Worm (Caenorhabditis elegans) whole organism, mixed stage, embryonic: Measurements from ENCODE around the gene B0524.6.

ENCODE experiments used
- M03D4.4 ChIP-seq: sonication (generic microtip); optimal IDR thresholded peaks from 2 replicates; lab custom pipeline; 2017; ENCODE audit warnings: mild to moderate bottlenecking, missing genetic modification characterization, missing compliant biosample characterization
- bed-3 ChIP-seq: fragments of 200-800 bp; sonication (Bioruptor generic); optimal IDR thresholded peaks from 3 replicates; lab custom pipeline; 2018; ENCODE audit warnings: mild to moderate bottlenecking, missing genetic modification characterization, moderate library complexity, missing compliant biosample characterization
- blmp-1 ChIP-seq: fragments of 150-350 bp; optimal IDR thresholded peaks from 2 replicates; lab custom pipeline; 2014; ENCODE audit warnings: missing biosample characterization, missing genetic modification characterization
- ceh-39 ChIP-seq: fragments of 150-350 bp; optimal IDR thresholded peaks from 2 replicates; lab custom pipeline; 2014; ENCODE audit warnings: missing biosample characterization, missing genetic modification characterization
- ceh-43 ChIP-seq: fragments of 200-800 bp; sonication (Bioruptor generic); optimal IDR thresholded peaks from 2 replicates; lab custom pipeline; 2018; ENCODE audit warnings: mild to moderate bottlenecking, missing genetic modification characterization, moderate library complexity, missing compliant biosample characterization
- ceh-83 ChIP-seq: fragments of 200-800 bp; sonication (Bioruptor generic); optimal IDR thresholded peaks from 2 replicates; lab custom pipeline; 2018; ENCODE audit warnings: mild to moderate bottlenecking, missing genetic modification characterization, missing compliant biosample characterization
- ces-1 ChIP-seq: fragments of 150-350 bp; optimal IDR thresholded peaks from 2 replicates; lab custom pipeline; 2014; ENCODE audit warnings: missing biosample characterization, missing genetic modification reagents, missing genetic modification characterization
- cnd-1 ChIP-seq: fragments of 200-800 bp; sonication (Bioruptor generic); optimal IDR thresholded peaks from 2 replicates; lab custom pipeline; 2018; ENCODE audit warnings: mild to moderate bottlenecking, missing genetic modification characterization, missing compliant biosample characterization
- drap-1 ChIP-seq: fragments of 200-800 bp; sonication (Bioruptor generic); optimal IDR thresholded peaks from 3 replicates; lab custom pipeline; 2018; ENCODE audit warnings: mild to moderate bottlenecking, missing genetic modification characterization, missing compliant biosample characterization
- elt-1 ChIP-seq: sonication (generic microtip); optimal IDR thresholded peaks from 2 replicates; lab custom pipeline; 2017; ENCODE audit warnings: missing genetic modification characterization, mild to moderate bottlenecking, missing compliant biosample characterization, antibody characterized with exemption, moderate library complexity, borderline replicate concordance; ENCODE audit not compliant: insufficient read depth
- elt-3 ChIP-seq: fragments of 150-350 bp; optimal IDR thresholded peaks from 2 replicates; lab custom pipeline; 2014; ENCODE audit warnings: missing biosample characterization, missing genetic modification characterization
- ham-2 ChIP-seq: fragments of 200-800 bp; sonication (Bioruptor generic); optimal IDR thresholded peaks from 2 replicates; lab custom pipeline; 2018; ENCODE audit warnings: mild to moderate bottlenecking, missing genetic modification characterization, missing compliant biosample characterization
- hlh-1 ChIP-seq: fragments of 150-350 bp; optimal IDR thresholded peaks from 2 replicates; lab custom pipeline; 2014; ENCODE audit warnings: missing biosample characterization, missing genetic modification reagents, missing genetic modification characterization
- lin-13 ChIP-seq: fragments of 150-350 bp; optimal IDR thresholded peaks from 2 replicates; lab custom pipeline; 2014; ENCODE audit warnings: missing biosample characterization, missing genetic modification characterization
- lin-32 ChIP-seq: fragments of 200-800 bp; sonication (Bioruptor generic); optimal IDR thresholded peaks from 2 replicates; lab custom pipeline; 2018; ENCODE audit warnings: mild to moderate bottlenecking, missing genetic modification characterization, missing compliant biosample characterization
- lsy-2 ChIP-seq: fragments of 150-350 bp; optimal IDR thresholded peaks from 2 replicates; lab custom pipeline; 2014; ENCODE audit warnings: missing biosample characterization, missing genetic modification characterization
- mab-5 ChIP-seq: fragments of 150-350 bp; optimal IDR thresholded peaks from 2 replicates; lab custom pipeline; 2014; ENCODE audit warnings: missing biosample characterization, missing genetic modification characterization
- mep-1 ChIP-seq: fragments of 150-350 bp; optimal IDR thresholded peaks from 2 replicates; lab custom pipeline; 2017; ENCODE audit warnings: missing biosample characterization, missing genetic modification reagents, missing genetic modification characterization, inconsistent platforms
- mls-2 ChIP-seq: sonication (generic microtip); optimal IDR thresholded peaks from 2 replicates; lab custom pipeline; 2016; ENCODE audit warnings: mild to moderate bottlenecking, missing genetic modification characterization, moderate library complexity, missing compliant biosample characterization
- nhr-12 ChIP-seq: fragments of 150-350 bp; optimal IDR thresholded peaks from 2 replicates; lab custom pipeline; 2014; ENCODE audit warnings: missing biosample characterization, missing genetic modification characterization
- nhr-2 ChIP-seq: fragments of 150-350 bp; optimal IDR thresholded peaks from 2 replicates; lab custom pipeline; 2014; ENCODE audit warnings: missing biosample characterization, missing genetic modification characterization
- nhr-237 ChIP-seq: fragments of 150-350 bp; optimal IDR thresholded peaks from 2 replicates; lab custom pipeline; 2014; ENCODE audit warnings: missing biosample characterization, missing genetic modification characterization
- nhr-28 ChIP-seq: fragments of 150-350 bp; optimal IDR thresholded peaks from 2 replicates; lab custom pipeline; 2014; ENCODE audit warnings: missing biosample characterization, missing genetic modification characterization
- nhr-76 ChIP-seq: sonication (generic microtip); optimal IDR thresholded peaks from 2 replicates; lab custom pipeline; 2017; ENCODE audit warnings: missing biosample characterization, missing genetic modification characterization
- pha-4 ChIP-seq: fragments of 150-350 bp; optimal IDR thresholded peaks from 2 replicates; lab custom pipeline; 2018; ENCODE audit warnings: missing biosample characterization, missing genetic modification reagents, missing genetic modification characterization
- sem-2 ChIP-seq: fragments of 200-800 bp; sonication (Bioruptor generic); optimal IDR thresholded peaks from 2 replicates; lab custom pipeline; 2018; ENCODE audit warnings: mild to moderate bottlenecking, missing genetic modification characterization, missing compliant biosample characterization
- snpc-4 ChIP-seq: fragments of 150-350 bp; optimal IDR thresholded peaks from 2 replicates; lab custom pipeline; 2014; ENCODE audit warnings: missing biosample characterization, missing genetic modification characterization
- sptf-1 ChIP-seq: sonication (generic microtip); optimal IDR thresholded peaks from 2 replicates; lab custom pipeline; 2017; ENCODE audit warnings: mild to moderate bottlenecking, missing genetic modification characterization, moderate library complexity, missing compliant biosample characterization
- tbx-8 ChIP-seq: fragments of 200-800 bp; sonication (Bioruptor generic); optimal IDR thresholded peaks from 2 replicates; lab custom pipeline; 2018; ENCODE audit warnings: mild to moderate bottlenecking, missing genetic modification characterization, moderate library complexity, missing compliant biosample characterization
- unc-120 ChIP-seq: sonication (generic microtip); optimal IDR thresholded peaks from 2 replicates; lab custom pipeline; 2017; ENCODE audit warnings: missing genetic modification characterization, missing compliant biosample characterization; ENCODE audit not compliant: poor library complexity, severe bottlenecking
- unc-39 ChIP-seq: fragments of 150-350 bp; optimal IDR thresholded peaks from 2 replicates; lab custom pipeline; 2014; ENCODE audit warnings: missing biosample characterization, missing genetic modification characterization
- ztf-11 ChIP-seq: fragments of 150-350 bp; optimal IDR thresholded peaks from 2 replicates; lab custom pipeline; 2014; ENCODE audit warnings: missing biosample characterization, missing genetic modification characterization

B0524.6 gene

DNA sequence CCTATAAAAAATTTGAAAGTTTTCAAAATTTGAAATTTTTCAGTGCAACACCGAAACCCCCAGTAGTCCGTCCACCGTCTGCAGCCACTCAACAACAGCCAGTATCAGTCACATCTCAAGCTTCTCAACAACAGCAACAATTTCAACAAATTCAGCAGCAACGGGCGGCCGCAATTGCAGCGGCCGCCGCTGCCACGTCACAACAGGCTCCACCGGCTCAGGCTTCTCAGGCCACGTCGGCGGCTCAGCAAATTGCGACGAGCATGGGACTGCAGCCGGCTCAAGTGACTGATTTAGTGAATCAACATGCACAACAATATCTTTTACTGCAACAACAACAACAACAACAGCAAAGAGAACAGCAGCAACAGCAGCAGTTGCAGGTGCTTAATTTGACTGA, 28.7 kb upstream of the B0524.6 start:
- TF ChIP-seq M03D4.4 (tag; lab: Kevin White, UChicago) (no peak), cnd-1 (tag; lab: Kevin White, UChicago) (no peak), lin-32 (GFP tag; lab: Kevin White, UChicago) (no peak), ham-2 (GFP tag; lab: Kevin White, UChicago) (no peak), snpc-4 (tag; lab: Kevin White, UChicago) (no peak), ceh-43 (GFP tag; lab: Kevin White, UChicago) (no peak)

ce11 chrIII:1932018-1932417, 26.6 kb upstream of the B0524.6 start:
- no peak for TF ChIP-seq elt-1 (tag; lab: Kevin White, UChicago)
- TF ChIP-seq elt-3 (tag; lab: Kevin White, UChicago): no peak
- TF ChIP-seq drap-1: no peak
- no peak for TF ChIP-seq nhr-28 (tag; lab: Kevin White, UChicago)
- TF ChIP-seq nhr-237 (tag; lab: Kevin White, UChicago): no peak
- TF ChIP-seq sem-2 (GFP tag; lab: Kevin White, UChicago): no peak

DNA sequence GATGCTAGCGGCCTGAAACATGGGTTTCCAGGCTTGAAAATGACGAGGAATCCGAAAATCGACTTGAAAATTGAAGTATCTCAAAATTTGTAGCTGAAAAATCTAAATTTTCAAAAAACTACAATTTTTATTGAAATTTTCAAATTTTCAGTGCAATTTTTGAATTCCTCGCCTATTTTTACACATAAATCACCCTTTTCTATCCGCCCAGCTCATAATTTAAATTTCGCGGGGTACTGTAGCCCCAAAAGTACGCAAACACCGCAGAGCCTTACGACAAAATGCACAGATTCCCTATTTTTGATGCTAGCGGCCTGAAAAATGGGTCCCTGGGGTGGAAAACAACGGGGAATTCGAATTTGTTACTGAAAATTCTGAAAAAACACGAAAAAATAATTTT, 26.1 kb upstream of the B0524.6 start:
- TF ChIP-seq ces-1 (GFP tag; lab: Kevin White, UChicago) (no peak), lsy-2 (peak; percentile 12)
- TF ChIP-seq, all 35 proteins: peak for 1

- TF ChIP-seq mab-5 (no peak), sem-2 (GFP tag; lab: Kevin White, UChicago) (no peak), nhr-12 (tag; lab: Kevin White, UChicago) (no peak), nhr-237 (tag; lab: Kevin White, UChicago) (no peak), tbx-8 (GFP tag; lab: Kevin White, UChicago) (no peak), ztf-11 (no peak), bed-3 (GFP tag; lab: Kevin White, UChicago) (no peak), pha-4 (tag; lab: Kevin White, UChicago) (no peak), lin-32 (GFP tag; lab: Kevin White, UChicago) (no peak)
- TF ChIP-seq, all 35 proteins: peak for 0
Observed at ce11 chrIII:1930714-1931273, 25.4 kb upstream of the B0524.6 start.

- peak; percentile 11 for TF ChIP-seq lin-13 (tag; lab: Kevin White, UChicago)
- no peak for TF ChIP-seq hlh-1 (tag; lab: Kevin White, UChicago)
- peak; percentile 3 for TF ChIP-seq lsy-2
- TF ChIP-seq, all 35 proteins: peak for 2
Observed at ce11 chrIII:1928741-1929499, 23.5 kb upstream of the B0524.6 start.

- TF ChIP-seq mls-2 (tag; lab: Kevin White, UChicago) (no peak), ceh-39 (tag; lab: Kevin White, UChicago) (no peak), M03D4.4 (tag; lab: Kevin White, UChicago) (no peak), lin-13 (tag; lab: Kevin White, UChicago) (peak; percentile 65), drap-1 (no peak), unc-39 (tag; lab: Kevin White, UChicago) (no peak), sptf-1 (no peak), elt-1 (tag; lab: Kevin White, UChicago) (no peak), lsy-2 (peak; percentile 61), ham-2 (GFP tag; lab: Kevin White, UChicago) (no peak), lin-32 (GFP tag; lab: Kevin White, UChicago) (no peak), mab-5 (no peak), nhr-237 (tag; lab: Kevin White, UChicago) (no peak)
Observed at ce11 chrIII:1927230-1927629, 21.8 kb upstream of the B0524.6 start.

DNA sequence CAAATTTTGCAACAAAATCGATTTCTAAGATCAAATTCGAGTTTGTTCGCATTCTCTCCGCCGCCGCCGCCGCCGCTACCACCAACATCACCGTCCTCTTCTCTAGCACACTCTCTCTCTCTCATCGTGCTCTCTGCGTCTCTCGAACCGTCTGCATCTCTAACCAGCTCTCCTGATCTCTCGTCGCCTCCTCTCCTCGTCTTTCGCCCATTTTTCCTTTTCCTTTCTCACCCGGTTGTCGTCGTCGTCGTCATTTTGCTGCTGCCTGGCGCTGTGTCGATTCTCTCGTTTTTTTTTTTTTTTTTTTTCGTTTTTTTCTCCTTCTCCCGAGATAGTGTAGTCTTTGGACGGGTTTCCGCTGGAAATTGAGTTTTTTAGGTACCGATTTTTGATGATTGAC, 21.0 kb upstream of the B0524.6 start:
- peak; percentile 70 for TF ChIP-seq nhr-12 (tag; lab: Kevin White, UChicago)
- TF ChIP-seq lin-13 (tag; lab: Kevin White, UChicago): peak; percentile 63
- TF ChIP-seq blmp-1 (tag; lab: Kevin White, UChicago): peak; percentile 65
- peak; percentile 18 for TF ChIP-seq ztf-11
- TF ChIP-seq pha-4 (tag; lab: Kevin White, UChicago): peak; percentile 98
- TF ChIP-seq unc-39 (tag; lab: Kevin White, UChicago): no peak
- TF ChIP-seq ceh-83 (GFP tag; lab: Kevin White, UChicago): no peak
- peak; percentile 51 for TF ChIP-seq lsy-2
- TF ChIP-seq nhr-2 (tag; lab: Kevin White, UChicago): peak; percentile 25
- TF ChIP-seq nhr-76: no peak
- no peak for TF ChIP-seq ham-2 (GFP tag; lab: Kevin White, UChicago)
- TF ChIP-seq ceh-39 (tag; lab: Kevin White, UChicago): no peak
- no peak for TF ChIP-seq mep-1 (tag; lab: Kevin White, UChicago)
- TF ChIP-seq nhr-28 (tag; lab: Kevin White, UChicago): no peak
- TF ChIP-seq sptf-1: peak; percentile 21
- peak; percentile 76 for TF ChIP-seq elt-3 (tag; lab: Kevin White, UChicago)
- TF ChIP-seq mab-5: peak; percentile 0
- TF ChIP-seq hlh-1 (tag; lab: Kevin White, UChicago): peak; percentile 40
- no peak for TF ChIP-seq bed-3 (GFP tag; lab: Kevin White, UChicago)
- TF ChIP-seq sem-2 (GFP tag; lab: Kevin White, UChicago): no peak
- TF ChIP-seq M03D4.4 (tag; lab: Kevin White, UChicago): no peak
- TF ChIP-seq unc-120: no peak
- TF ChIP-seq nhr-237 (tag; lab: Kevin White, UChicago): peak; percentile 61
- TF ChIP-seq tbx-8 (GFP tag; lab: Kevin White, UChicago): no peak
